Fruit fly (Drosophila melanogaster) whole organism, embryonic: ENCODE results near the gene CG10621.

Experiments
- BtbVII ChIP-seq: fragments of 200-800 bp; sonication (Bioruptor generic); optimal IDR thresholded peaks from 3 replicates; lab custom pipeline; 2017; ENCODE audit warnings: missing biosample characterization, mild to moderate bottlenecking, missing genetic modification characterization
- Bteb2 ChIP-seq: fragments of 200-800 bp; sonication (Bioruptor generic); optimal IDR thresholded peaks from 2 replicates; lab custom pipeline; 2016; ENCODE audit warnings: missing biosample characterization, missing genetic modification characterization
- CG10147 ChIP-seq: fragments of 200-800 bp; sonication (Bioruptor generic); optimal IDR thresholded peaks from 2 replicates; lab custom pipeline; 2019; ENCODE audit warnings: missing biosample characterization, mild to moderate bottlenecking, missing genetic modification characterization, moderate library complexity
- CG10267 ChIP-seq: fragments of 200-800 bp; sonication (Bioruptor generic); optimal IDR thresholded peaks from 2 replicates; lab custom pipeline; 2018; ENCODE audit warnings: missing biosample characterization, mild to moderate bottlenecking, missing genetic modification characterization, moderate library complexity
- CG10431 ChIP-seq: fragments of 200-800 bp; sonication (Bioruptor generic); optimal IDR thresholded peaks from 3 replicates; lab custom pipeline; 2018; ENCODE audit warnings: missing biosample characterization, mild to moderate bottlenecking, missing genetic modification characterization
- CG11085 ChIP-seq: fragments of 200-800 bp; sonication (Bioruptor generic); IDR thresholded peaks from 2 replicates; pipeline ENCODE4 v1.3.6; 2022; ENCODE audit warnings: missing biosample characterization, missing genetic modification characterization
- CG11456 ChIP-seq: fragments of 200-800 bp; sonication (Bioruptor generic); IDR thresholded peaks from 3 replicates; pipeline ENCODE4 v1.3.6; 2022; ENCODE audit warnings: missing biosample characterization, missing genetic modification characterization
- CG12942 ChIP-seq: fragments of 200-800 bp; sonication (Bioruptor generic); optimal IDR thresholded peaks from 3 replicates; lab custom pipeline; 2016; ENCODE audit warnings: missing biosample characterization, missing genetic modification characterization
- CG13123 ChIP-seq: fragments of 200-800 bp; sonication (Bioruptor generic); optimal IDR thresholded peaks from 2 replicates; lab custom pipeline; 2016; ENCODE audit warnings: missing biosample characterization, missing genetic modification characterization
- CG14441 ChIP-seq: fragments of 200-800 bp; sonication (Bioruptor generic); IDR thresholded peaks from 2 replicates; pipeline ENCODE4 v1.3.6; 2022; ENCODE audit warnings: missing biosample characterization, missing genetic modification characterization
- CG14860 ChIP-seq: fragments of 200-800 bp; sonication (Bioruptor generic); IDR thresholded peaks from 3 replicates; pipeline ENCODE4 v1.3.6; 2022; ENCODE audit warnings: missing biosample characterization, missing genetic modification characterization; ENCODE audit not compliant: partially characterized antibody
- CG14965 ChIP-seq: fragments of 200-800 bp; sonication (Bioruptor generic); optimal IDR thresholded peaks from 2 replicates; lab custom pipeline; 2016; ENCODE audit warnings: missing biosample characterization, missing genetic modification characterization, borderline replicate concordance
- CG15269 ChIP-seq: fragments of 200-800 bp; sonication (Bioruptor generic); optimal IDR thresholded peaks from 2 replicates; lab custom pipeline; 2018; ENCODE audit warnings: missing biosample characterization, mild to moderate bottlenecking, missing genetic modification characterization, moderate library complexity
- CG15479 ChIP-seq: fragments of 200-800 bp; sonication (Bioruptor generic); optimal IDR thresholded peaks from 3 replicates; lab custom pipeline; 2019; ENCODE audit warnings: missing biosample characterization, mild to moderate bottlenecking, missing genetic modification characterization, moderate library complexity
- CG15514 ChIP-seq: fragments of 200-800 bp; sonication (Bioruptor generic); optimal IDR thresholded peaks from 3 replicates; lab custom pipeline; 2017; ENCODE audit warnings: missing biosample characterization, missing genetic modification characterization, mild to moderate bottlenecking, moderate library complexity, missing genetic modification reagents
- CG1602 ChIP-seq: fragments of 200-800 bp; sonication (Bioruptor generic); optimal IDR thresholded peaks from 3 replicates; lab custom pipeline; 2016; ENCODE audit warnings: missing biosample characterization, missing genetic modification characterization
- CG16863 ChIP-seq: fragments of 200-800 bp; sonication (Bioruptor generic); optimal IDR thresholded peaks from 3 replicates; lab custom pipeline; 2016; ENCODE audit warnings: missing biosample characterization, missing genetic modification characterization
- CG17829 ChIP-seq: fragments of 200-800 bp; optimal IDR thresholded peaks from 2 replicates; lab custom pipeline; 2019; ENCODE audit warnings: missing biosample characterization, mild to moderate bottlenecking, missing genetic modification characterization, moderate library complexity
- CG2129 ChIP-seq: fragments of 200-800 bp; sonication (Bioruptor generic); IDR thresholded peaks from 2 replicates; pipeline ENCODE4 v1.3.6; 2022; ENCODE audit warnings: missing biosample characterization, missing genetic modification characterization; ENCODE audit not compliant: partially characterized antibody
- CG30403 ChIP-seq: fragments of 200-800 bp; sonication (Bioruptor generic); optimal IDR thresholded peaks from 3 replicates; lab custom pipeline; 2016; ENCODE audit warnings: missing biosample characterization, missing genetic modification characterization
- CG31365 ChIP-seq: fragments of 200-800 bp; sonication (Bioruptor generic); optimal IDR thresholded peaks from 2 replicates; lab custom pipeline; 2018; ENCODE audit warnings: missing biosample characterization, mild to moderate bottlenecking, missing genetic modification characterization
- CG43689 ChIP-seq: fragments of 200-800 bp; sonication (Bioruptor generic); IDR thresholded peaks from 2 replicates; pipeline ENCODE4 v1.3.6; 2022; ENCODE audit warnings: missing biosample characterization, missing genetic modification characterization
- CG4404 ChIP-seq: fragments of 200-800 bp; sonication (Bioruptor generic); IDR thresholded peaks from 2 replicates; pipeline ENCODE4 v1.3.6; 2022; ENCODE audit warnings: missing biosample characterization, missing genetic modification characterization
- CG5245 ChIP-seq: fragments of 200-800 bp; sonication (Bioruptor generic); optimal IDR thresholded peaks from 3 replicates; lab custom pipeline; 2016; ENCODE audit warnings: missing biosample characterization, missing genetic modification characterization
- CG6854 ChIP-seq: fragments of 200-800 bp; sonication (Bioruptor generic); optimal IDR thresholded peaks from 3 replicates; lab custom pipeline; 2017; ENCODE audit warnings: missing biosample characterization, mild to moderate bottlenecking, missing genetic modification characterization
- CG8478 ChIP-seq: fragments of >200 bp; optimal IDR thresholded peaks from 2 replicates; lab custom pipeline; 2018
- Dbx ChIP-seq: fragments of 200-800 bp; sonication (Bioruptor generic); IDR thresholded peaks from 3 replicates; pipeline ENCODE4 v1.3.6; 2022; ENCODE audit warnings: missing biosample characterization, missing genetic modification characterization
- E2f2 ChIP-seq: fragments of 200-800 bp; sonication (Bioruptor generic); IDR thresholded peaks from 2 replicates; pipeline ENCODE4 v1.3.6; 2022; ENCODE audit warnings: missing biosample characterization, missing genetic modification characterization
- ERR ChIP-seq: fragments of 200-800 bp; sonication (Bioruptor generic); optimal IDR thresholded peaks from 2 replicates; lab custom pipeline; 2016; ENCODE audit warnings: missing biosample characterization, missing genetic modification characterization
- Ets65A ChIP-seq: fragments of 200-800 bp; sonication (Bioruptor generic); peaks from one replicate; lab custom pipeline; 2016; ENCODE audit warnings: missing biosample characterization, missing genetic modification characterization
- Fer1 ChIP-seq: fragments of 200-800 bp; sonication (Bioruptor generic); optimal IDR thresholded peaks from 2 replicates; lab custom pipeline; 2017; ENCODE audit warnings: missing biosample characterization, mild to moderate bottlenecking, missing genetic modification characterization
- Opbp ChIP-seq: fragments of 200-800 bp; sonication (Bioruptor generic); IDR thresholded peaks from 3 replicates; pipeline ENCODE4 v1.3.6; 2022; ENCODE audit warnings: missing biosample characterization, missing genetic modification characterization; ENCODE audit not compliant: partially characterized antibody
- Taf1 ChIP-seq: fragments of 200-800 bp; sonication (Bioruptor generic); IDR thresholded peaks from 2 replicates; pipeline ENCODE4 v1.3.6; 2022; ENCODE audit warnings: missing biosample characterization, missing genetic modification characterization
- ac ChIP-seq: fragments of 200-800 bp; sonication (Bioruptor generic); optimal IDR thresholded peaks from 3 replicates; lab custom pipeline; 2017; ENCODE audit warnings: missing biosample characterization, mild to moderate bottlenecking, missing genetic modification characterization
- ase ChIP-seq: fragments of 200-800 bp; sonication (Bioruptor generic); IDR thresholded peaks from 3 replicates; pipeline ENCODE4 v1.3.6; 2022; ENCODE audit warnings: missing biosample characterization, missing genetic modification characterization
- az2 ChIP-seq: fragments of 200-800 bp; sonication (Bioruptor generic); optimal IDR thresholded peaks from 3 replicates; lab custom pipeline; 2016; ENCODE audit warnings: missing biosample characterization, missing genetic modification characterization
- crp ChIP-seq, 2 experiments: fragments of 200-800 bp; sonication (Bioruptor generic); optimal IDR thresholded peaks; 2 replicates in 1 of 2; 3 replicates in 1 of 2; lab custom pipeline; 2017; ENCODE audit warnings: missing biosample characterization in 2 of 2, missing genetic modification characterization in 2 of 2, mild to moderate bottlenecking in 1 of 2, moderate library complexity in 1 of 2
- esg ChIP-seq: fragments of 200-800 bp; sonication (Bioruptor generic); conservative IDR thresholded peaks from 2 replicates; pipeline ENCODE4 v1.3.6; 2022; ENCODE audit warnings: missing biosample characterization, missing genetic modification characterization
- gfzf ChIP-seq: fragments of 200-800 bp; sonication (Bioruptor generic); optimal IDR thresholded peaks from 2 replicates; lab custom pipeline; 2016; ENCODE audit warnings: missing biosample characterization, mild to moderate bottlenecking, missing genetic modification characterization, moderate library complexity
- gsb-n ChIP-seq: fragments of 200-800 bp; sonication (Bioruptor generic); optimal IDR thresholded peaks from 3 replicates; lab custom pipeline; 2018; ENCODE audit warnings: missing biosample characterization, mild to moderate bottlenecking, missing genetic modification characterization
- gt ChIP-seq: fragments of 200-800 bp; sonication (Bioruptor generic); IDR thresholded peaks from 2 replicates; pipeline ENCODE4 v1.3.6; 2022; ENCODE audit warnings: missing biosample characterization, missing genetic modification characterization
- kah ChIP-seq: fragments of 200-800 bp; sonication (Bioruptor generic); optimal IDR thresholded peaks from 2 replicates; lab custom pipeline; 2018; ENCODE audit warnings: missing biosample characterization, mild to moderate bottlenecking, missing genetic modification characterization
- nau ChIP-seq: fragments of 200-800 bp; sonication (Bioruptor generic); optimal IDR thresholded peaks from 3 replicates; lab custom pipeline; 2017; ENCODE audit warnings: missing biosample characterization, mild to moderate bottlenecking, missing genetic modification characterization, missing genetic modification reagents
- nerfin-1 ChIP-seq: fragments of 200-800 bp; sonication (Bioruptor generic); optimal IDR thresholded peaks from 3 replicates; lab custom pipeline; 2019; ENCODE audit warnings: missing biosample characterization, mild to moderate bottlenecking, missing genetic modification characterization, moderate library complexity
- prd ChIP-seq, 3 experiments: fragments of >200 bp in 2 of 3; fragments of 200-800 bp in 1 of 3; sonication (Bioruptor generic) in 1 of 3; optimal IDR thresholded peaks in 2 of 3; IDR thresholded peaks in 1 of 3; 2 replicates in 2 of 3; 3 replicates in 1 of 3; pipeline versions ENCODE4 v1.3.6 to Lab custom; 2017 to 2022; ENCODE audit warnings: missing biosample characterization in 1 of 3, missing genetic modification characterization in 1 of 3
- rib ChIP-seq: fragments of 200-800 bp; sonication (Bioruptor generic); IDR thresholded peaks from 2 replicates; pipeline ENCODE4 v1.3.6; 2022; ENCODE audit warnings: missing biosample characterization, missing genetic modification characterization
- sens ChIP-seq: fragments of 200-800 bp; sonication (Bioruptor generic); peaks from one replicate; lab custom pipeline; 2016; ENCODE audit warnings: missing biosample characterization, missing genetic modification characterization
- tio ChIP-seq: fragments of 200-800 bp; sonication (Bioruptor generic); optimal IDR thresholded peaks from 2 replicates; lab custom pipeline; 2017; ENCODE audit warnings: missing biosample characterization, missing genetic modification characterization, inconsistent platforms
- trh ChIP-seq: fragments of 200-800 bp; sonication (Bioruptor generic); optimal IDR thresholded peaks from 2 replicates; lab custom pipeline; 2016; ENCODE audit warnings: missing biosample characterization, missing genetic modification characterization
- vfl ChIP-seq: fragments of 200-800 bp; sonication (Bioruptor generic); optimal IDR thresholded peaks from 2 replicates; lab custom pipeline; 2016; ENCODE audit warnings: missing biosample characterization, missing genetic modification characterization
- zf30C ChIP-seq: fragments of 200-800 bp; sonication (Bioruptor generic); optimal IDR thresholded peaks from 3 replicates; lab custom pipeline; 2018; ENCODE audit warnings: missing biosample characterization, mild to moderate bottlenecking, missing genetic modification characterization

Gene CG10621

DNA sequence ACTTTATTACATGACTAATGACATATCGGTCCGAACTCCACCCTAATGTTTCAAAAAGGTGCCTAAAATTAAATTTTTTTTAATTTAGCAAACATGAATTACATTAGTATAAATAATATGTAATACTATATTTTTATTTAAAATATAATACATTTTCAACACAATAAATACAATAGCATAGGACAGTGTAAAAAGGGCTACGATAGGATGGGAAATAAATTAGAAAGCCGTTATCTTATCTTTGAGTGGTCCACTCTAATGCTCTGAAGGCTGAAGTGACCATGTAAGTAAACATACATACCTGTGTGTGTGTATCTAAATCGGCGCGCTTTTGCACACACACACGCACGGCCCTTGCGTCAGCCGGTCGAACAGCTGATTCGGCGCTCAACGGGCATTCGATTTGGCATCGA is 48.7 kb upstream of the CG10621 start, which contains the start of gene CG31793 (continued):
- TF ChIP-seq CG1602 (GFP tag; lab: Kevin White, UChicago) (peak; percentile 3), nerfin-1 (tag; lab: Kevin White, UChicago) (peak; percentile 8), CG15269 (tag; lab: Kevin White, UChicago) (peak; percentile 76), esg (GFP tag; lab: Robert Waterston, UW) (no peak), BtbVII (GFP tag; lab: Kevin White, UChicago) (peak; percentile 65), kah (GFP tag; lab: Kevin White, UChicago) (no peak), Taf1 (GFP tag; lab: Robert Waterston, UW) (no peak), CG10147 (GFP tag; lab: Kevin White, UChicago) (peak; percentile 67), CG14965 (GFP tag; lab: Kevin White, UChicago) (no peak), ase (0 out of 3 replicates have a peak, but pooled peaks have one; percentile 20), CG5245 (GFP tag; lab: Kevin White, UChicago) (no peak), CG43689 (GFP tag; lab: Robert Waterston, UW) (no peak), Ets65A (GFP tag; lab: Kevin White, UChicago) (no peak), sens (GFP tag; lab: Kevin White, UChicago) (peak; percentile 66), CG14860 (no peak), CG8478 (lab: Kevin White, UChicago) (no peak), tio (GFP tag; lab: Kevin White, UChicago) (no peak), nau (GFP tag; lab: Kevin White, UChicago) (no peak), Fer1 (GFP tag; lab: Kevin White, UChicago) (peak; percentile 65), gsb-n (tag; lab: Kevin White, UChicago) (no peak), CG14441 (no peak), CG10267 (tag; lab: Kevin White, UChicago) (peak; percentile 40), prd (optimal IDR thresholded peaks at IDR 0.05; lab: Kevin White, UChicago) (no peak), prd (GFP tag; IDR thresholded peaks at IDR 0.05; lab: Robert Waterston, UW) (0 out of 3 replicates have a peak, but pooled peaks have one; percentile 17), ac (GFP tag; lab: Kevin White, UChicago) (no peak), CG15514 (GFP tag; lab: Kevin White, UChicago) (peak; percentile 59), az2 (GFP tag; lab: Kevin White, UChicago) (peak; percentile 29), ERR (GFP tag; lab: Kevin White, UChicago) (no peak), E2f2 (peak; percentile 48; the same call in 1 of the 2 replicates), gfzf (GFP tag; lab: Kevin White, UChicago) (no peak), CG10431 (GFP tag; lab: Kevin White, UChicago) (no peak), CG13123 (GFP tag; lab: Kevin White, UChicago) (no peak), Dbx (GFP tag; lab: Robert Waterston, UW) (peak; percentile 64; the same call in 2 of the 3 replicates), rib (GFP tag; lab: Robert Waterston, UW) (peak; percentile 49; the same call in 1 of the 2 replicates), Opbp (no peak), trh (GFP tag; lab: Kevin White, UChicago) (no peak), CG17829 (peak; percentile 46), CG11456 (peak; percentile 53; the same call in 1 of the 3 replicates), CG2129 (no peak), CG6854 (GFP tag; lab: Kevin White, UChicago) (peak; percentile 56), crp (GFP tag; optimal IDR thresholded peaks at IDR 0.05; lab: Kevin White, UChicago) (peak in 1 of 2 experiments; percentile 81), gt (no peak), CG30403 (GFP tag; lab: Kevin White, UChicago) (peak; percentile 50), CG11085 (GFP tag; lab: Robert Waterston, UW) (peak; percentile 27; the same call in 1 of the 2 replicates), Bteb2 (GFP tag; lab: Kevin White, UChicago) (no peak), zf30C (GFP tag; lab: Kevin White, UChicago) (no peak), vfl (GFP tag; lab: Kevin White, UChicago) (no peak), CG31365 (no peak), CG4404 (GFP tag; lab: Robert Waterston, UW) (no peak), CG12942 (GFP tag; lab: Kevin White, UChicago) (no peak), CG15479 (GFP tag; lab: Kevin White, UChicago) (peak; percentile 69), CG16863 (GFP tag; lab: Kevin White, UChicago) (no peak)
